Worm (Caenorhabditis elegans): ENCODE results near the gene C50E3.13.

DNA sequence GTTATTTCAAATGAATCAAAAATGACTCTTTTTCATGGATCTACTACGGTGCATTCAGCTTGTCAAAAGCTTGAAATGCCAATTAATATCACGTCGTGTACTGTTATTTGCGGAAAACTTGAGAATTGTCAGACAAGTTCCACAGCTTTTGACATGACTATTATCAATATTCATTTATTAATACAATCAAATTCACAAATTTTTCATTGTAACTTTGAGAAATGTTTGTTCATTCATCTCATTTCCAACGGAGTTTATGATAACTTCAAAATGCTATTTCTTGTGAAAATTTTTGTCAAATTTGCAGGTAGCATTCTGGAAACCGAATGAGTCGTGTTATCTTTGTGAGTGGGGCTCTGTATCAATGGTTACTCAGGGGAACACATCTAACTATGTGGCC lies 5.9 kb downstream of the C50E3.13 start, which contains the start of gene C50E3.15:
- no peak for TF ChIP-seq sox-4 (tag; optimal IDR thresholded peaks at IDR 0.05)
- no peak for TF ChIP-seq elt-4 (tag; optimal IDR thresholded peaks at IDR 0.05)
- TF ChIP-seq fkh-10 (GFP tag; optimal IDR thresholded peaks at IDR 0.05) = no peak
- TF ChIP-seq pqm-1 (tag; optimal IDR thresholded peaks at IDR 0.05) = no peak
- TF ChIP-seq pha-4 (tag; optimal IDR thresholded peaks at IDR 0.05) = no peak
- no peak for TF ChIP-seq C08G9.2 (tag; optimal IDR thresholded peaks at IDR 0.05)
- TF ChIP-seq eyg-1 (tag; optimal IDR thresholded peaks at IDR 0.05) = no peak
- TF ChIP-seq F13H6.1 (tag; optimal IDR thresholded peaks at IDR 0.05) = no peak
- no peak for TF ChIP-seq C38D4.7 (GFP tag; optimal IDR thresholded peaks at IDR 0.05)
- TF ChIP-seq zip-5 (tag; optimal IDR thresholded peaks at IDR 0.05) = no peak
- TF ChIP-seq ceh-19 (GFP tag; optimal IDR thresholded peaks at IDR 0.05) = no peak

Data from whole organism, late embryonic.